Worm (Caenorhabditis elegans): Measurements from ENCODE around the gene rbr-2.

Gene rbr-2

ce11 chrIV:10933777-10934546 lies 14.1 kb downstream of the rbr-2 start (continued):
- peak; percentile 14 for TF ChIP-seq ets-4 (GFP tag; optimal IDR thresholded peaks at IDR 0.05)
- TF ChIP-seq ztf-18 (tag; optimal IDR thresholded peaks at IDR 0.05): no peak
- TF ChIP-seq hmg-1.2 (GFP tag; IDR thresholded peaks at IDR 0.05): peak; percentile 22; the same call in 1 of the 2 replicates
- peak; percentile 52; the same call in 1 of the 2 replicates for TF ChIP-seq hmg-20 (GFP tag; IDR thresholded peaks at IDR 0.05)
- no peak for TF ChIP-seq cebp-2 (GFP tag; IDR thresholded peaks at IDR 0.05)
- TF ChIP-seq rcor-1 (GFP tag; IDR thresholded peaks at IDR 0.05): 0 out of 2 replicates have a peak, but pooled peaks have one; percentile 25
- peak; percentile 70 for TF ChIP-seq atf-7 (tag; optimal IDR thresholded peaks at IDR 0.05)
- TF ChIP-seq B0261.1 (tag; optimal IDR thresholded peaks at IDR 0.05): peak; percentile 3
- peak; percentile 14 for TF ChIP-seq unc-130 (GFP tag; optimal IDR thresholded peaks at IDR 0.05)
- TF ChIP-seq him-1 (tag; optimal IDR thresholded peaks at IDR 0.05): no peak
- TF ChIP-seq attf-5 (GFP tag; optimal IDR thresholded peaks at IDR 0.05): peak; percentile 32
- TF ChIP-seq lag-1 (GFP tag; IDR thresholded peaks at IDR 0.05): 0 out of 2 replicates have a peak, but pooled peaks have one; percentile 57
- TF ChIP-seq let-607 (tag; optimal IDR thresholded peaks at IDR 0.05): peak in 1 of 2 experiments; percentile 56
- peak; percentile 21; the same call in 1 of the 2 replicates for TF ChIP-seq dox-1 (GFP tag; IDR thresholded peaks at IDR 0.05)
- TF ChIP-seq cebp-1 (GFP tag; IDR thresholded peaks at IDR 0.05): 0 out of 2 replicates have a peak, but pooled peaks have one; percentile 7
- peak; percentile 82 for TF ChIP-seq cebp-1 (tag; optimal IDR thresholded peaks at IDR 0.05)
- TF ChIP-seq snpc-1.3 (tag; optimal IDR thresholded peaks at IDR 0.05; ENCODE audit: insufficient read depth): no peak
- no peak for TF ChIP-seq madf-3 (GFP tag; IDR thresholded peaks at IDR 0.05)
- TF ChIP-seq let-526 (GFP tag; IDR thresholded peaks at IDR 0.05): peak; percentile 43; the same call in 1 of the 2 replicates
- peak; percentile 86 for TF ChIP-seq F52B5.7 (tag; optimal IDR thresholded peaks at IDR 0.05)
- no peak for TF ChIP-seq ccch-3 (GFP tag; optimal IDR thresholded peaks at IDR 0.05)
- peak; percentile 83 for TF ChIP-seq tlf-1 (GFP tag; optimal IDR thresholded peaks at IDR 0.05)
- TF ChIP-seq hlh-26 (GFP tag; conservative IDR thresholded peaks at IDR 0.05): no peak
- no peak for TF ChIP-seq F49E8.2 (tag; optimal IDR thresholded peaks at IDR 0.05; ENCODE audit: insufficient read depth)
- peak; percentile 12 for TF ChIP-seq ZK185.1 (tag; optimal IDR thresholded peaks at IDR 0.05; ENCODE audit: poor library complexity, severe bottlenecking)
- TF ChIP-seq F57C9.4 (tag; optimal IDR thresholded peaks at IDR 0.05): peak; percentile 5
- peak; percentile 71 for TF ChIP-seq ceh-79 (tag; optimal IDR thresholded peaks at IDR 0.05)
- peak; percentile 81 for TF ChIP-seq zim-3 (tag; optimal IDR thresholded peaks at IDR 0.05)
- TF ChIP-seq T26A5.8 (tag; optimal IDR thresholded peaks at IDR 0.05): no peak
- no peak for TF ChIP-seq attf-3 (GFP tag; conservative IDR thresholded peaks at IDR 0.05)
- TF ChIP-seq F10E7.11 (tag; optimal IDR thresholded peaks at IDR 0.05): peak; percentile 32
- TF ChIP-seq fkh-3 (tag; optimal IDR thresholded peaks at IDR 0.05): peak; percentile 35
- peak; percentile 16 for TF ChIP-seq mel-28 (tag; optimal IDR thresholded peaks at IDR 0.05; ENCODE audit: borderline replicate concordance)
- peak; percentile 41 for TF ChIP-seq madf-6 (GFP tag; IDR thresholded peaks at IDR 0.05)
- peak; percentile 43; the same call in 1 of the 2 replicates for TF ChIP-seq ceh-100 (GFP tag; IDR thresholded peaks at IDR 0.05)
- peak; percentile 84 for TF ChIP-seq B0336.3 (GFP tag; IDR thresholded peaks at IDR 0.05)
- peak; percentile 83 for TF ChIP-seq chd-7 (tag; optimal IDR thresholded peaks at IDR 0.05)
- TF ChIP-seq F33H1.4 (GFP tag; IDR thresholded peaks at IDR 0.05): no peak
- TF ChIP-seq C17E4.6 (GFP tag; IDR thresholded peaks at IDR 0.05): 0 out of 2 replicates have a peak, but pooled peaks have one; percentile 17
- TF ChIP-seq egl-18 (GFP tag; IDR thresholded peaks at IDR 0.05): no peak
- TF ChIP-seq nhr-90 (tag; optimal IDR thresholded peaks at IDR 0.05): no peak
- TF ChIP-seq Y95B8A.8 (GFP tag; IDR thresholded peaks at IDR 0.05): peak; percentile 67
- TF ChIP-seq die-1 (tag; optimal IDR thresholded peaks at IDR 0.05): peak; percentile 42
- no peak for TF ChIP-seq sdz-38 (tag; optimal IDR thresholded peaks at IDR 0.05)
- peak; percentile 67 for TF ChIP-seq mcd-1 (GFP tag; IDR thresholded peaks at IDR 0.05)
- TF ChIP-seq ekl-4 (GFP tag; IDR thresholded peaks at IDR 0.05): peak; percentile 46; the same call in 1 of the 2 replicates
